Fruit fly (Drosophila melanogaster): ENCODE measurements around the gene iPLA2-VIA.

Gene iPLA2-VIA

DNA sequence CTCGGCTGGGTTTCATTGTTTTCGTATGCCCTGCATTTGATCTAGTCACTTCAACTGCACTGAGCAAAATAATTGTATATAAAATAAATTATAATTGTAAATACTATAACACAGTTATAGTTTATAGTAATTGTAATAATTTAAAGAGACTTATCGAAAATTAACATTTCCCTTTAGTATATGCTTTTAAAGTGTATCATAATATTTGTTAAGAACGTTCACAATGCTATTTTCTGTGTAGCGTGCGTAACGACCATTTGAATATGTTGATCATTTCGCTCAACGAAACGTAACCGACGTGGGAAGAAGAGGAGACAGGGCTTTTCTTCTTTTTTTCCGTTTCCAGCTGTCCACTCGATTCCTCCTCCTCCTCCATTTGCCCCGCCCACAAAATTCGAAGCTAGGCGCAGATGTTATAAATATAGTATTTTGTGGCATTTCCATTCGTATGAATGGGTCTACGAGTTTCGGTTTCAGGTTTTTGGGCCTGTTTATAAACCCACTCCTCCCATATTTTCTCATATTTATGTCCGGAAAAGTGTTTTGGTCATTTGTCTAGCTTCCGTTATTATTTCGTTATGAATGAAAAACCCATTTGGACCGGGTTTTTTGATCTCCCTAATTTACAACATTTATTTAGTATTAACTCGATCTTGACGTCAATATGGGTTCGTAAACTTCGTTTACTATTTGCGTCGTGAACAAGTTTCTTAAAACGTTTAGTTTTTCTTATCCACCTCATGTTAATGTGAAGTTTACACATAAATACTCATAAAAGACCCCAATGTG lies 7.5 kb downstream of the iPLA2-VIA start (continued):
- TF ChIP-seq CG18476 (GFP tag; optimal IDR thresholded peaks at IDR 0.05) (peak; percentile 23), yki (optimal IDR thresholded peaks at IDR 0.05) (no peak), Poxn (GFP tag; IDR thresholded peaks at IDR 0.05) (no peak), croc (GFP tag; conservative IDR thresholded peaks at IDR 0.05) (peak; percentile 85), lov (optimal IDR thresholded peaks at IDR 0.05) (no peak), lov (GFP tag; IDR thresholded peaks at IDR 0.05) (peak; percentile 77; the same call in 1 of the 3 replicates), bab2 (GFP tag; optimal IDR thresholded peaks at IDR 0.05) (no peak), Six4 (GFP tag; optimal IDR thresholded peaks at IDR 0.05) (peak; percentile 74), onecut (GFP tag; IDR thresholded peaks at IDR 0.05) (peak; percentile 66), CG4328 (GFP tag; optimal IDR thresholded peaks at IDR 0.05) (peak; percentile 40), CG2116 (GFP tag; optimal IDR thresholded peaks at IDR 0.05) (no peak), CG10267 (tag; optimal IDR thresholded peaks at IDR 0.05) (peak; percentile 84), CG3995 (GFP tag; optimal IDR thresholded peaks at IDR 0.05) (no peak), knrl (GFP tag; IDR thresholded peaks at IDR 0.05; ENCODE audit: partially characterized antibody) (no peak), CG13296 (GFP tag; optimal IDR thresholded peaks at IDR 0.05) (peak; percentile 45), Hr51 (GFP tag; optimal IDR thresholded peaks at IDR 0.05) (peak; percentile 32 to 85), CG13775 (GFP tag; optimal IDR thresholded peaks at IDR 0.05) (peak; percentile 74), wor (GFP tag; IDR thresholded peaks at IDR 0.05) (peak; percentile 76), lmd (GFP tag; IDR thresholded peaks at IDR 0.05) (peak; percentile 81), CG33557 (GFP tag; optimal IDR thresholded peaks at IDR 0.05) (peak; percentile 88), CG2129 (GFP tag; IDR thresholded peaks at IDR 0.05; ENCODE audit: partially characterized antibody) (no peak), NC2α (GFP tag; optimal IDR thresholded peaks at IDR 0.05) (no peak), Mrtf (GFP tag; IDR thresholded peaks at IDR 0.05) (peak; percentile 72; the same call in 2 of the 3 replicates), Opbp (GFP tag; IDR thresholded peaks at IDR 0.05; ENCODE audit: partially characterized antibody) (no peak), CG34224 (GFP tag; IDR thresholded peaks at IDR 0.05; ENCODE audit: partially characterized antibody) (no peak)

DNA sequence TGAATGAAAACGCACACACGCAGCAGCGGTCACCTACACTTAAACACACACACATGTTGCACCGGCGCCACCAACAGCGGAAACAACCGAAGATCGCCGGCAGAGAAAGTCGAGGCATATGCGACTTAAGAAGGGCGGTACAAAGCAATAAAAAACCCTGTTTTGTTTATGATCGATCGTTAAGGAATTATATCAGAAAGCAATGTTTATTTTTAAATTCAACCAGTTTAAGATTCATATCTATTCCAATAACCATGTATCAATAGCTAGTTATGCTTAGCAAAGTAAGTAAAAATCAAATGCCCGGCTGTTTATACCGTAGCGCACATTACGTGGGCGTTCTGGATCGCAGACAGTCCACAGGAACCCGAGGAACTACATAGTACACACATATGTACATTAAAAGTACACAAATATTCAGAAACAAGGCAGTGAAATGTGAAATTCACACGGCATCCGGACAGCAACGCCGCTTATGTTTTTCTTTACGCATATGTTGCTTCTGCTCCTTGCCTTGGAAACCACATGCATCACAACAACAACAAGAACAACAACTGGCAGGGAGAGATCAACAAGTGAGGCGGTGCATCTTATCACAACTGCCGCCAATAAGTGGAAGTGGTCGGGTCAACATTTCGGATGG lies 8.2 kb downstream of the iPLA2-VIA start:
- TF ChIP-seq H2.0 (GFP tag; IDR thresholded peaks at IDR 0.05) = peak; percentile 95
- peak; percentile 96 for TF ChIP-seq CG10366 (GFP tag; IDR thresholded peaks at IDR 0.05)
- TF ChIP-seq D (optimal IDR thresholded peaks at IDR 0.05) = no peak
- TF ChIP-seq D (GFP tag; optimal IDR thresholded peaks at IDR 0.05) = peak; percentile 99
- TF ChIP-seq CG17359 (tag; optimal IDR thresholded peaks at IDR 0.05) = peak; percentile 99
- TF ChIP-seq mam (GFP tag; optimal IDR thresholded peaks at IDR 0.05) = peak; percentile 94
- peak; percentile 96 for TF ChIP-seq Hr3 (GFP tag; optimal IDR thresholded peaks at IDR 0.05)
- TF ChIP-seq jumu (GFP tag; optimal IDR thresholded peaks at IDR 0.05) = peak; percentile 98
- peak; percentile 92 for TF ChIP-seq Bdp1 (GFP tag; optimal IDR thresholded peaks at IDR 0.05)
- TF ChIP-seq TFAM (GFP tag; optimal IDR thresholded peaks at IDR 0.05) = peak; percentile 94
- peak; percentile 90 for TF ChIP-seq CG2120 (GFP tag; optimal IDR thresholded peaks at IDR 0.05)
- peak; percentile 97 for TF ChIP-seq CG8089 (GFP tag; optimal IDR thresholded peaks at IDR 0.05)
- peak; percentile 94 for TF ChIP-seq CG10147 (GFP tag; optimal IDR thresholded peaks at IDR 0.05)
- TF ChIP-seq Mrtf (GFP tag; IDR thresholded peaks at IDR 0.05) = peak; percentile 96
- peak; percentile 94 for TF ChIP-seq CG7556 (GFP tag; optimal IDR thresholded peaks at IDR 0.05)
- peak; percentile 94 for TF ChIP-seq CG7372 (GFP tag; IDR thresholded peaks at IDR 0.05)
- peak; percentile 97 for TF ChIP-seq oc (tag; optimal IDR thresholded peaks at IDR 0.05)
- peak; percentile 97 for TF ChIP-seq CG6254 (GFP tag; optimal IDR thresholded peaks at IDR 0.05)
- TF ChIP-seq NK7.1 (GFP tag; optimal IDR thresholded peaks at IDR 0.05) = peak; percentile 93
- peak; percentile 96 for TF ChIP-seq CG8290 (GFP tag; optimal IDR thresholded peaks at IDR 0.05)
- peak; percentile 90 to 97 for TF ChIP-seq CG8290 (tag; optimal IDR thresholded peaks at IDR 0.05)
- TF ChIP-seq hkb (optimal IDR thresholded peaks at IDR 0.05) = peak; percentile 81
- peak; percentile 97 for TF ChIP-seq hkb (GFP tag; IDR thresholded peaks at IDR 0.05)
- TF ChIP-seq ro (GFP tag; IDR thresholded peaks at IDR 0.05) = peak; percentile 88
- TF ChIP-seq BtbVII (GFP tag; optimal IDR thresholded peaks at IDR 0.05) = peak; percentile 93
- peak; percentile 81; the same call in 2 of the 3 replicates for TF ChIP-seq z (GFP tag; IDR thresholded peaks at IDR 0.05)
- TF ChIP-seq CG13775 (GFP tag; optimal IDR thresholded peaks at IDR 0.05) = peak; percentile 95

Measured in whole organism, embryonic.